Fruit fly (Drosophila melanogaster): ENCODE data around the gene nero.

Gene nero

dm6 chr3R:31744044-31744652 is 3.2 kb downstream of the nero start, which contains the start of gene CG1896 (continued):
- TF ChIP-seq CG13287 (GFP tag; IDR thresholded peaks at IDR 0.05; ENCODE audit: partially characterized antibody) (0 out of 2 replicates have a peak, but pooled peaks have one; percentile 23), Dp (GFP tag; optimal IDR thresholded peaks at IDR 0.05) (no peak), btn (GFP tag; optimal IDR thresholded peaks at IDR 0.05) (no peak), sd (tag; optimal IDR thresholded peaks at IDR 0.05) (no peak), CG10274 (GFP tag; optimal IDR thresholded peaks at IDR 0.05) (peak; percentile 15), Nf-YA (GFP tag; IDR thresholded peaks at IDR 0.05) (peak; percentile 30; the same call in 1 of the 2 replicates), peb (GFP tag; IDR thresholded peaks at IDR 0.05) (no peak), Fer2 (tag; optimal IDR thresholded peaks at IDR 0.05) (no peak), Oli (tag; optimal IDR thresholded peaks at IDR 0.05) (peak; percentile 25), CG14050 (GFP tag; IDR thresholded peaks at IDR 0.05) (0 out of 3 replicates have a peak, but pooled peaks have one; percentile 24), CG15696 (tag; optimal IDR thresholded peaks at IDR 0.05) (no peak), gt (GFP tag; IDR thresholded peaks at IDR 0.05) (no peak), grn (GFP tag; optimal IDR thresholded peaks at IDR 0.05) (no peak), CG12219 (GFP tag; optimal IDR thresholded peaks at IDR 0.05) (no peak), CG4424 (GFP tag; optimal IDR thresholded peaks at IDR 0.05) (peak; percentile 52), CG7839 (tag; optimal IDR thresholded peaks at IDR 0.05) (peak; percentile 44), Antp (GFP tag; optimal IDR thresholded peaks at IDR 0.05) (no peak), CG12299 (tag; optimal IDR thresholded peaks at IDR 0.05) (no peak), abd-A (tag; optimal IDR thresholded peaks at IDR 0.05) (no peak), pan (optimal IDR thresholded peaks at IDR 0.05) (no peak), pan (GFP tag; optimal IDR thresholded peaks at IDR 0.05 in 1 of 2, IDR thresholded peaks at IDR 0.05 in 1 of 2) (peak in 1 of 2 experiments; percentile 72), stc (GFP tag; IDR thresholded peaks at IDR 0.05) (peak; percentile 54), HLH3B (GFP tag; IDR thresholded peaks at IDR 0.05) (0 out of 2 replicates have a peak, but pooled peaks have one; percentile 10), CG14667 (GFP tag; IDR thresholded peaks at IDR 0.05) (no peak), tin (GFP tag; optimal IDR thresholded peaks at IDR 0.05) (peak; percentile 48), Dbx (GFP tag; IDR thresholded peaks at IDR 0.05) (no peak; the same call in 2 of the 3 replicates), CG6272 (GFP tag; IDR thresholded peaks at IDR 0.05) (no peak), D19A (tag; optimal IDR thresholded peaks at IDR 0.05) (peak; percentile 87), CG31388 (GFP tag; optimal IDR thresholded peaks at IDR 0.05) (no peak), wdn (GFP tag; IDR thresholded peaks at IDR 0.05) (no peak), MBD-R2 (GFP tag; IDR thresholded peaks at IDR 0.05) (peak; percentile 76), row (GFP tag; IDR thresholded peaks at IDR 0.05) (peak; percentile 67), NK7.1 (GFP tag; optimal IDR thresholded peaks at IDR 0.05) (no peak), Dref (GFP tag; IDR thresholded peaks at IDR 0.05) (no peak), sob (GFP tag; IDR thresholded peaks at IDR 0.05) (peak; percentile 69), CHES-1-like (GFP tag; optimal IDR thresholded peaks at IDR 0.05) (no peak), klu (GFP tag; IDR thresholded peaks at IDR 0.05) (no peak), CG17359 (tag; optimal IDR thresholded peaks at IDR 0.05) (peak; percentile 55), GATAe (GFP tag; conservative IDR thresholded peaks at IDR 0.05) (no peak), emc (GFP tag; optimal IDR thresholded peaks at IDR 0.05) (no peak), CG14014 (GFP tag; IDR thresholded peaks at IDR 0.05) (0 out of 2 replicates have a peak, but pooled peaks have one; percentile 13), YL-1 (GFP tag; optimal IDR thresholded peaks at IDR 0.05) (no peak), jigr1 (GFP tag; IDR thresholded peaks at IDR 0.05) (no peak), odd (GFP tag; optimal IDR thresholded peaks at IDR 0.05) (no peak), CG8388 (GFP tag; optimal IDR thresholded peaks at IDR 0.05) (peak; percentile 17), CG14441 (GFP tag; IDR thresholded peaks at IDR 0.05) (peak; percentile 46; the same call in 1 of the 2 replicates), D19B (GFP tag; optimal IDR thresholded peaks at IDR 0.05) (peak; percentile 19), CG16863 (GFP tag; optimal IDR thresholded peaks at IDR 0.05) (no peak), CG18619 (GFP tag; optimal IDR thresholded peaks at IDR 0.05) (no peak), ash1 (GFP tag; optimal IDR thresholded peaks at IDR 0.05) (no peak), CG10431 (GFP tag; optimal IDR thresholded peaks at IDR 0.05) (no peak)
